Worm (Caenorhabditis elegans): ENCODE results near the gene kup-1.

DNA sequence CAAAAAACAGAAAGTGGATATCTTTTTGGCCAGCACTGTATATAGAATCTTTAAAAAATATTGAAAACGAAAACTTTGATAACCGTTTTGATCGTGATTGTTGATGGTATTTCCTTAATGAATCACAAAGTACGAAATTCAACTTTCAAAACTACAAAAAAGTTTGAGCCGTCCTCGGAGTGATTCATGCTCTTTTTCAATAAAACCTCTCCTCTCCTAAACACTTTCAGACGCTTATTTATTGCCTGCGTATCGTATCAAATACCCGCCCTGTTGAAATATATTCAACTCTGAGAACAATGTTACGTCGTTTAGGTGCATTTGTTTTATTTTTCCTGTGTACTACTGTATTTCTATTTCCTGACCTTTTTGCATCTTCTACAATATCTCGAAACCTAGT, 19.7 kb downstream of the kup-1 start:
- TF ChIP-seq ztf-16 (tag; optimal IDR thresholded peaks at IDR 0.05) (no peak), ama-1 (optimal IDR thresholded peaks at IDR 0.05) (no peak)

Measured in whole organism, late embryonic.